Worm (Caenorhabditis elegans) whole organism, L4 larva: Measurements from ENCODE around the gene ZK177.3.

ENCODE experiments used
- F26F4.8 ChIP-seq: fragments of 200-800 bp; sonication (Bioruptor generic); conservative IDR thresholded peaks from 2 replicates; pipeline ENCODE4 v1.3.6; 2022; ENCODE audit warnings: missing genetic modification characterization, missing compliant biosample characterization
- T26A8.4 ChIP-seq: fragments of 200-800 bp; sonication (Bioruptor generic); IDR thresholded peaks from 2 replicates; pipeline ENCODE4 v1.3.6; 2022; ENCODE audit warnings: missing genetic modification characterization, missing compliant biosample characterization
- Y105C5A.15 ChIP-seq: fragments of 200-800 bp; sonication (Bioruptor generic); IDR thresholded peaks from 2 replicates; pipeline ENCODE4 v1.3.6; 2022; ENCODE audit warnings: missing genetic modification characterization, missing compliant biosample characterization
- Y48G9A.11 ChIP-seq: fragments of 200-800 bp; sonication (Bioruptor generic); IDR thresholded peaks from 2 replicates; pipeline ENCODE4 v1.3.6; 2022; ENCODE audit warnings: missing genetic modification reagents, missing genetic modification characterization, missing compliant biosample characterization
- Y75B8A.6 ChIP-seq: fragments of 200-800 bp; sonication (Bioruptor generic); IDR thresholded peaks from 2 replicates; pipeline ENCODE4 v1.3.6; 2022; ENCODE audit warnings: missing genetic modification reagents, missing genetic modification characterization, missing compliant biosample characterization
- ZK337.2 ChIP-seq: fragments of 200-800 bp; sonication (Bioruptor generic); IDR thresholded peaks from 2 replicates; pipeline ENCODE4 v1.3.6; 2022; ENCODE audit warnings: missing genetic modification reagents, missing genetic modification characterization, missing compliant biosample characterization
- ZK546.5 ChIP-seq, 2 experiments: sonication (generic microtip); optimal IDR thresholded peaks; 2 replicates each; lab custom pipeline; 2017; ENCODE audit warnings: missing biosample characterization in 2 of 2, missing genetic modification characterization in 2 of 2
- aha-1 ChIP-seq: fragments of 150-350 bp; peaks from one replicate; lab custom pipeline; 2014; ENCODE audit warnings: missing biosample characterization, missing genetic modification characterization
- ceh-32 ChIP-seq: sonication (generic microtip); optimal IDR thresholded peaks from 2 replicates; lab custom pipeline; 2016; ENCODE audit warnings: mild to moderate bottlenecking, missing genetic modification characterization, missing compliant biosample characterization; ENCODE audit not compliant: poor library complexity
- ceh-44 ChIP-seq: fragments of 200-800 bp; sonication (Bioruptor generic); IDR thresholded peaks from 2 replicates; pipeline ENCODE4 v1.3.6; 2022; ENCODE audit warnings: missing genetic modification reagents, missing genetic modification characterization, missing compliant biosample characterization
- daf-16 ChIP-seq, 3 experiments: sonication (generic microtip); optimal IDR thresholded peaks; 2 replicates each; lab custom pipeline; 2016 to 2017; ENCODE audit warnings: missing genetic modification characterization in 3 of 3, missing genetic modification reagents in 3 of 3, mild to moderate bottlenecking in 2 of 3, missing compliant biosample characterization in 2 of 3, missing biosample characterization in 1 of 3, moderate library complexity in 1 of 3
- daf-19 ChIP-seq: fragments of 200-800 bp; sonication (Bioruptor generic); conservative IDR thresholded peaks from 2 replicates; pipeline ENCODE4 v1.3.6; 2022; ENCODE audit warnings: missing genetic modification characterization, missing compliant biosample characterization
- dmd-6 ChIP-seq: fragments of 200-800 bp; sonication (Bioruptor generic); IDR thresholded peaks from 2 replicates; pipeline ENCODE4 v1.3.6; 2022; ENCODE audit warnings: missing genetic modification reagents, missing genetic modification characterization, missing compliant biosample characterization
- dmd-9 ChIP-seq: fragments of 200-800 bp; sonication (Bioruptor generic); IDR thresholded peaks from 2 replicates; pipeline ENCODE4 v1.3.6; 2022; ENCODE audit warnings: missing genetic modification reagents, missing genetic modification characterization, missing compliant biosample characterization
- dpl-1 ChIP-seq: fragments of 150-350 bp; optimal IDR thresholded peaks from 2 replicates; lab custom pipeline; 2014; ENCODE audit warnings: missing biosample characterization, missing genetic modification reagents, missing genetic modification characterization
- dve-1 ChIP-seq: sonication (generic microtip); optimal IDR thresholded peaks from 2 replicates; lab custom pipeline; 2017; ENCODE audit warnings: antibody characterized with exemption, mild to moderate bottlenecking, missing genetic modification characterization, missing compliant biosample characterization; ENCODE audit not compliant: insufficient read depth
- fkh-10 ChIP-seq: fragments of 150-350 bp; optimal IDR thresholded peaks from 2 replicates; lab custom pipeline; 2014; ENCODE audit warnings: missing biosample characterization, missing genetic modification reagents, missing genetic modification characterization
- hlh-11 ChIP-seq: fragments of 200-800 bp; sonication (Bioruptor generic); optimal IDR thresholded peaks from 2 replicates; lab custom pipeline; 2018; ENCODE audit warnings: mild to moderate bottlenecking, missing genetic modification characterization, missing compliant biosample characterization
- hlh-30 ChIP-seq: sonication (generic microtip); optimal IDR thresholded peaks from 2 replicates; lab custom pipeline; 2017; ENCODE audit warnings: antibody characterized with exemption, mild to moderate bottlenecking, missing genetic modification characterization, missing compliant biosample characterization; ENCODE audit not compliant: insufficient read depth
- lin-1 ChIP-seq: fragments of 200-800 bp; sonication (Bioruptor generic); IDR thresholded peaks from 2 replicates; pipeline ENCODE4 v1.3.6; 2022; ENCODE audit warnings: missing genetic modification reagents, missing genetic modification characterization, missing compliant biosample characterization
- lin-38 ChIP-seq: fragments of 200-800 bp; sonication (Bioruptor generic); IDR thresholded peaks from 2 replicates; pipeline ENCODE4 v1.3.6; 2022; ENCODE audit warnings: missing genetic modification reagents, missing genetic modification characterization, missing compliant biosample characterization
- lir-3 ChIP-seq: sonication (generic microtip); optimal IDR thresholded peaks from 2 replicates; lab custom pipeline; 2016; ENCODE audit warnings: mild to moderate bottlenecking, missing genetic modification characterization, missing compliant biosample characterization
- mdl-1 ChIP-seq, 2 experiments: fragments of 150-350 bp in 1 of 2; sonication (generic microtip) in 1 of 2; optimal IDR thresholded peaks; 2 replicates each; lab custom pipeline; 2014 to 2017; ENCODE audit warnings: missing biosample characterization in 2 of 2, missing genetic modification characterization in 2 of 2
- mxl-2 ChIP-seq: fragments of 200-800 bp; sonication (Bioruptor generic); conservative IDR thresholded peaks from 2 replicates; pipeline ENCODE4 v1.3.6; 2022; ENCODE audit warnings: missing genetic modification reagents, missing genetic modification characterization, missing compliant biosample characterization
- nhr-102 ChIP-seq: sonication (generic microtip); optimal IDR thresholded peaks from 2 replicates; lab custom pipeline; 2016; ENCODE audit warnings: mild to moderate bottlenecking, missing genetic modification characterization, moderate library complexity, missing compliant biosample characterization
- nhr-28 ChIP-seq: fragments of 150-350 bp; optimal IDR thresholded peaks from 2 replicates; lab custom pipeline; 2014; ENCODE audit warnings: missing biosample characterization, missing genetic modification characterization
- nhr-42 ChIP-seq: fragments of 200-800 bp; sonication (Bioruptor generic); IDR thresholded peaks from 2 replicates; pipeline ENCODE4 v1.3.6; 2022; ENCODE audit warnings: missing genetic modification characterization, missing compliant biosample characterization
- nhr-6 ChIP-seq: fragments of 150-350 bp; optimal IDR thresholded peaks from 2 replicates; lab custom pipeline; 2014; ENCODE audit warnings: missing biosample characterization, missing genetic modification characterization
- nhr-77 ChIP-seq: fragments of 150-350 bp; optimal IDR thresholded peaks from 2 replicates; lab custom pipeline; 2014; ENCODE audit warnings: missing biosample characterization, missing genetic modification characterization
- pqm-1 ChIP-seq: sonication (generic microtip); optimal IDR thresholded peaks from 2 replicates; lab custom pipeline; 2017; ENCODE audit warnings: missing biosample characterization, missing genetic modification characterization
- rbr-2 ChIP-seq: sonication (generic microtip); optimal IDR thresholded peaks from 2 replicates; lab custom pipeline; 2016; ENCODE audit warnings: missing genotype, missing genetic modification characterization, missing compliant biosample characterization
- tag-97 ChIP-seq: fragments of 200-800 bp; sonication (Bioruptor generic); IDR thresholded peaks from 2 replicates; pipeline ENCODE4 v1.3.6; 2022; ENCODE audit warnings: missing genetic modification characterization, missing compliant biosample characterization
- vab-7 ChIP-seq: fragments of 200-800 bp; sonication (Bioruptor generic); IDR thresholded peaks from 2 replicates; pipeline ENCODE4 v1.3.6; 2022; ENCODE audit warnings: missing genetic modification reagents, missing genetic modification characterization, missing compliant biosample characterization
- zag-1 ChIP-seq: fragments of 150-350 bp; optimal IDR thresholded peaks from 2 replicates; lab custom pipeline; 2014; ENCODE audit warnings: missing biosample characterization, missing genetic modification characterization
- zfp-3 ChIP-seq: fragments of 200-800 bp; sonication (Bioruptor generic); conservative IDR thresholded peaks from 2 replicates; pipeline ENCODE4 v1.3.6; 2022; ENCODE audit warnings: missing genetic modification reagents, missing genetic modification characterization, missing compliant biosample characterization
- ztf-11 ChIP-seq: fragments of 150-350 bp; optimal IDR thresholded peaks from 2 replicates; lab custom pipeline; 2014; ENCODE audit warnings: missing biosample characterization, missing genetic modification characterization

Gene ZK177.3

DNA sequence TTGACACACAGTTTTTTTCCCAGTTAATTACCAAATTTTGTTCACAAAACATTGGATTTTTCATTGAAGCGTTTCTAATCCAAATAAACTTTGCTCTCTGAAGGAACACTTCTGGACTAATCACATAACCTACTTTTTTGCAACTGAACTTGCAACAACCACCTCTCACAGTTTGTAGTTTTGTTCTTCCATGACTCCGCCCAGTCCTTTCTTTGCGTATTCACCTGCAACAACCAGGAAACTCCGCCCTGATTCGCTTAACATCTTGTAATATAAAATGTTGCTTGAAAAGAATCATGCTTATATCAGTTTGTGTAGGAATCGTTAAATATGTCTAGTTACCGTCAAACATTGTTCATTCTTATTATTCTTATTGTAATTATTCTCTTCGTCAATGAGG is 40.8 kb downstream of the ZK177.3 start, which contains the start of gene ins-11 (continued):
- no peak for TF ChIP-seq F26F4.8 (GFP tag; lab: Robert Waterston, UW)

ce11 chrII:5557134-5557533 is 41.5 kb downstream of the ZK177.3 start:
- TF ChIP-seq Y105C5A.15 (GFP tag; lab: Robert Waterston, UW): no peak
- TF ChIP-seq daf-16 (GFP tag; optimal IDR thresholded peaks at IDR 0.05; lab: Kevin White, UChicago): no peak
- peak; percentile 79 for TF ChIP-seq daf-16 (tag; optimal IDR thresholded peaks at IDR 0.05; lab: Kevin White, UChicago)
- peak; percentile 83 for TF ChIP-seq dve-1 (tag; lab: Kevin White, UChicago)
- TF ChIP-seq Y48G9A.11: no peak
- no peak for TF ChIP-seq Y75B8A.6 (GFP tag; lab: Robert Waterston, UW)
- peak; percentile 48 for TF ChIP-seq hlh-11 (tag; lab: Kevin White, UChicago)
- peak; percentile 6 for TF ChIP-seq nhr-28 (tag; lab: Kevin White, UChicago)
- no peak for TF ChIP-seq ZK337.2 (GFP tag; lab: Robert Waterston, UW)
- TF ChIP-seq nhr-6 (tag; lab: Kevin White, UChicago): no peak
- TF ChIP-seq lin-1 (GFP tag; lab: Robert Waterston, UW): 0 out of 2 replicates have a peak, but pooled peaks have one; percentile 25
- TF ChIP-seq dmd-6 (GFP tag; lab: Robert Waterston, UW): peak; percentile 67
- no peak for TF ChIP-seq nhr-102 (tag; lab: Kevin White, UChicago)
- no peak for TF ChIP-seq lin-38 (GFP tag; lab: Robert Waterston, UW)
- no peak for TF ChIP-seq zfp-3 (GFP tag; lab: Robert Waterston, UW)
- no peak for TF ChIP-seq T26A8.4 (GFP tag; lab: Robert Waterston, UW)
- TF ChIP-seq lir-3: no peak
- TF ChIP-seq mdl-1 (tag; optimal IDR thresholded peaks at IDR 0.05; lab: Kevin White, UChicago): peak in 1 of 2 experiments; percentile 34
- TF ChIP-seq dmd-9 (GFP tag; lab: Robert Waterston, UW): no peak
- TF ChIP-seq zag-1 (tag; lab: Kevin White, UChicago): no peak
- no peak for TF ChIP-seq ztf-11 (tag; lab: Kevin White, UChicago)
- TF ChIP-seq nhr-77 (tag; lab: Kevin White, UChicago): peak; percentile 60
- TF ChIP-seq hlh-30 (tag; lab: Kevin White, UChicago): peak; percentile 59
- TF ChIP-seq pqm-1: peak; percentile 73
- TF ChIP-seq vab-7 (GFP tag; lab: Robert Waterston, UW): no peak

- TF ChIP-seq daf-16 (GFP tag; optimal IDR thresholded peaks at IDR 0.05; lab: Kevin White, UChicago) (no peak), daf-16 (tag; optimal IDR thresholded peaks at IDR 0.05; lab: Kevin White, UChicago) (peak; percentile 97), pqm-1 (peak; percentile 58), hlh-11 (tag; lab: Kevin White, UChicago) (peak; percentile 24), nhr-77 (tag; lab: Kevin White, UChicago) (peak; percentile 5), daf-19 (GFP tag; lab: Robert Waterston, UW) (no peak), nhr-28 (tag; lab: Kevin White, UChicago) (peak; percentile 28), dve-1 (tag; lab: Kevin White, UChicago) (peak; percentile 72), rbr-2 (tag; lab: Kevin White, UChicago) (no peak)
Measured at ce11 chrII:5561392-5561791, 45.8 kb downstream of the ZK177.3 start, which contains the start of gene C17C3.3. Gene C17C3.3, plus strand, starts transcription at chrII:5561737.

DNA sequence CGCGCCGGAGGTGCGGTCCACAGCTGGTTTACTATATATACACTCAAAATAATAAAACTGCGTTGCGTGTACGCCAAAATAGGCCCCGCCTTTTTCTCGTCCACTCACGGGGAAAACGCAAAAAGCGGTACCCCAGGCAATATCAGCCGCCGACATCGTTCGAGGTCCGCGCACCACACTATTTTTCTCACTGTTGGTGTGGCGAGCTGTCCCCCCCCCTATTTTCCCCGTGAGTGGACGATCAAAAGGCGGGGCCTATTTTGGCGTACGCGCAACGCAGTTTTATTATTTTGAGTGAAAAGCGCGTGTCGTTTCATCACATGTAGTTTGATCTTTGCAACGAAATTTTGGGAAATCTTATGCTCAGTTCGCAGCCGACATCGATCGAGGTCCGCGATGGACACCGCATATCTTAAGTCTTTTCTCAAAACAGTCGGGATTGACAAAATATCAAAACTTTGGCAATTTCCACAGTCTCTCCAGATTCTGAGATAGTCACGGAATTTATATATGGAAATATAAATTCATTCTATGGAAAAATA is 49.5 kb downstream of the ZK177.3 start:
- TF ChIP-seq nhr-42 (no peak), zag-1 (tag; lab: Kevin White, UChicago) (no peak), ZK337.2 (GFP tag; lab: Robert Waterston, UW) (no peak), dve-1 (tag; lab: Kevin White, UChicago) (no peak), fkh-10 (no peak), ceh-32 (tag; lab: Kevin White, UChicago) (no peak), daf-19 (GFP tag; lab: Robert Waterston, UW) (no peak), aha-1 (tag; lab: Kevin White, UChicago) (no peak), mdl-1 (tag; optimal IDR thresholded peaks at IDR 0.05; lab: Kevin White, UChicago) (no peak), dpl-1 (GFP tag; lab: Kevin White, UChicago) (no peak), nhr-6 (tag; lab: Kevin White, UChicago) (no peak), ZK546.5 (tag; optimal IDR thresholded peaks at IDR 0.05; lab: Kevin White, UChicago) (no peak), mxl-2 (GFP tag; lab: Robert Waterston, UW) (no peak), tag-97 (no peak), ceh-44 (GFP tag; lab: Robert Waterston, UW) (no peak)
